Worm (Caenorhabditis elegans) whole organism, early embryonic: Measurements from ENCODE around the gene R09A8.9.
"Not testable (repeated sequence)": the region's sequence is repeated elsewhere in the genome, so short reads cannot be mapped to it uniquely, and the experiment has no call there.

Experiments used
- B0310.2 ChIP-seq: sonication (generic microtip); optimal IDR thresholded peaks from 2 replicates; lab custom pipeline; 2016; ENCODE audit warnings: mild to moderate bottlenecking, missing genetic modification characterization, missing compliant biosample characterization
- F13C5.2 ChIP-seq: sonication (generic microtip); optimal IDR thresholded peaks from 2 replicates; lab custom pipeline; 2017; ENCODE audit warnings: mild to moderate bottlenecking, missing genetic modification characterization, inconsistent platforms, missing compliant biosample characterization
- aly-1 ChIP-seq: sonication (generic microtip); optimal IDR thresholded peaks from 2 replicates; lab custom pipeline; 2016; ENCODE audit warnings: missing genetic modification characterization, missing compliant biosample characterization
- ama-1 ChIP-seq: fragments of 150-350 bp; optimal IDR thresholded peaks from 2 replicates; lab custom pipeline; 2014
- ceh-13 ChIP-seq: fragments of 200-800 bp; sonication (Bioruptor generic); optimal IDR thresholded peaks from 2 replicates; lab custom pipeline; 2018; ENCODE audit warnings: mild to moderate bottlenecking, missing genetic modification characterization, missing compliant biosample characterization
- ceh-36 ChIP-seq: sonication (generic microtip); optimal IDR thresholded peaks from 2 replicates; lab custom pipeline; 2016; ENCODE audit warnings: missing genetic modification characterization, inconsistent platforms, missing compliant biosample characterization
- ets-7 ChIP-seq: sonication (generic microtip); optimal IDR thresholded peaks from 2 replicates; lab custom pipeline; 2016; ENCODE audit warnings: missing genotype, missing genetic modification characterization, missing compliant biosample characterization
- flt-1 ChIP-seq: fragments of 200-800 bp; sonication (Bioruptor generic); IDR thresholded peaks from 2 replicates; pipeline ENCODE4 v1.3.6; 2022; ENCODE audit warnings: missing genetic modification characterization, missing compliant biosample characterization
- hmbx-1 ChIP-seq: sonication (generic microtip); optimal IDR thresholded peaks from 2 replicates; lab custom pipeline; 2016; ENCODE audit warnings: mild to moderate bottlenecking, missing genetic modification characterization, missing compliant biosample characterization
- hmg-4 ChIP-seq: fragments of 200-800 bp; sonication (Bioruptor generic); optimal IDR thresholded peaks from 2 replicates; lab custom pipeline; 2018; ENCODE audit warnings: mild to moderate bottlenecking, missing genetic modification characterization, missing compliant biosample characterization
- hnd-1 ChIP-seq: sonication (generic microtip); optimal IDR thresholded peaks from 2 replicates; lab custom pipeline; 2016; ENCODE audit warnings: missing genetic modification characterization, missing compliant biosample characterization
- pes-1 ChIP-seq: fragments of 200-800 bp; sonication (Bioruptor generic); IDR thresholded peaks from 2 replicates; pipeline ENCODE4 v1.3.6; 2022; ENCODE audit warnings: missing genetic modification reagents, missing genetic modification characterization, missing compliant biosample characterization
- scrt-1 ChIP-seq: fragments of 200-800 bp; sonication (Bioruptor generic); IDR thresholded peaks from 2 replicates; pipeline ENCODE4 v1.3.6; 2022; ENCODE audit warnings: missing genetic modification characterization, missing compliant biosample characterization
- sea-1 ChIP-seq: fragments of 200-800 bp; sonication (Bioruptor generic); conservative IDR thresholded peaks from 2 replicates; pipeline ENCODE4 v1.3.6; 2022; ENCODE audit warnings: missing genetic modification characterization, missing compliant biosample characterization
- tbx-11 ChIP-seq: fragments of 200-800 bp; sonication (Bioruptor generic); IDR thresholded peaks from 2 replicates; pipeline ENCODE4 v1.3.6; 2022; ENCODE audit warnings: missing genetic modification characterization, missing compliant biosample characterization
- tbx-37 ChIP-seq: fragments of 200-800 bp; sonication (Bioruptor generic); conservative IDR thresholded peaks from 2 replicates; pipeline ENCODE4 v1.3.6; 2022; ENCODE audit warnings: missing genetic modification reagents, missing genetic modification characterization, missing compliant biosample characterization
- tra-4 ChIP-seq: sonication (generic microtip); optimal IDR thresholded peaks from 2 replicates; lab custom pipeline; 2017; ENCODE audit warnings: missing genetic modification characterization, missing compliant biosample characterization

Gene R09A8.9

DNA sequence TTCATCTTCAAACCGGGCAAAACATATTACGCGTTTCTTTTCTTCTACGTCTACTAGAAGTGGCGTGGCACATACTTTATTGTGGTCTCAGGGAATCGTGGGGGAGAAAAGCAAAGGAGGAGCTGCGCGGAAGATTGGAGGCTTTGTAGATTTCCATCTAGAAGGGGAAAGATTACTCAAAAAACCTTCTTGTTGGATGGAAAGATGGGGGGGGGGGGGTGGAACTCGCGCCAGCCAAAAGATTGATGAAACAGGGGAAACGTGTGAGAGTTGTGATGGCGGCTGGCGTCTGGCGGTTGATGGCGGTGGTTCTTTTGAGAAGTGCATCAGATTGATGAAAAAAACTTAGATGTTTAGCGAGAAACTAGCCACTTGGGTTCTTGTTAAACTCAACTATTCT lies 14.2 kb upstream of the R09A8.9 start:
- TF ChIP-seq hmbx-1 (tag; lab: Kevin White, UChicago): no peak
- no peak for TF ChIP-seq ceh-36 (tag; lab: Kevin White, UChicago)
- TF ChIP-seq tbx-11 (GFP tag; lab: Robert Waterston, UW): no peak
- no peak for TF ChIP-seq sea-1
- TF ChIP-seq B0310.2: no peak
- TF ChIP-seq aly-1: no peak
- TF ChIP-seq scrt-1: no peak
- TF ChIP-seq pes-1 (GFP tag; lab: Robert Waterston, UW): no peak
- TF ChIP-seq ceh-13 (GFP tag; lab: Kevin White, UChicago): no peak
- no peak for TF ChIP-seq tra-4 (tag; lab: Kevin White, UChicago)
- no peak for TF ChIP-seq ama-1
- no peak for TF ChIP-seq F13C5.2 (tag; lab: Kevin White, UChicago)
- no peak for TF ChIP-seq hnd-1
- TF ChIP-seq flt-1: no peak
- no peak for TF ChIP-seq ets-7 (tag; lab: Kevin White, UChicago)
- no peak for TF ChIP-seq hmg-4 (GFP tag; lab: Kevin White, UChicago)
- TF ChIP-seq tbx-37: no peak

DNA sequence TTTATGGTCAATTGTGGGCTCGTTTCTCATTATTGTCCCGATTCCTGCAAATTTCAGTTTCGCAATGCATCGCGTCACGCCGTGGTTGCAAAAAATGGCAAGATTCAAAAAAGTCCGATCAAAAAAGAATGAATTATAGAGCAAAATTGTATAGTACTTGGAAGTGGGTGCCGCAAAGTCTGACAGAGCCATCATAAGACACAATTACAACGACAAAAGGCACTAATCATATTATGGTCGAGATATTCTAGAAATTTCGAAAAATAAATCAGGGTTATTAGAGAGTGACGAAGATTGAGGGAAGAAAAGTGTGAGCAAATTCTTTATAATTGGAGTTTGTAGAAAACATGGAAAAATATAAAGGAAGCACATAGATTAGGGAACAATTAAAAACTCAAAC lies 8.5 kb upstream of the R09A8.9 start:
- no peak for TF ChIP-seq tbx-11 (GFP tag; lab: Robert Waterston, UW)
- no peak for TF ChIP-seq F13C5.2 (tag; lab: Kevin White, UChicago)
- no peak for TF ChIP-seq sea-1
- no peak for TF ChIP-seq pes-1 (GFP tag; lab: Robert Waterston, UW)
- TF ChIP-seq ceh-13 (GFP tag; lab: Kevin White, UChicago): no peak
- no peak for TF ChIP-seq ets-7 (tag; lab: Kevin White, UChicago)
- TF ChIP-seq hmg-4 (GFP tag; lab: Kevin White, UChicago): no peak
- TF ChIP-seq ama-1: no peak
- TF ChIP-seq scrt-1: no peak
- no peak for TF ChIP-seq flt-1
- no peak for TF ChIP-seq aly-1

DNA sequence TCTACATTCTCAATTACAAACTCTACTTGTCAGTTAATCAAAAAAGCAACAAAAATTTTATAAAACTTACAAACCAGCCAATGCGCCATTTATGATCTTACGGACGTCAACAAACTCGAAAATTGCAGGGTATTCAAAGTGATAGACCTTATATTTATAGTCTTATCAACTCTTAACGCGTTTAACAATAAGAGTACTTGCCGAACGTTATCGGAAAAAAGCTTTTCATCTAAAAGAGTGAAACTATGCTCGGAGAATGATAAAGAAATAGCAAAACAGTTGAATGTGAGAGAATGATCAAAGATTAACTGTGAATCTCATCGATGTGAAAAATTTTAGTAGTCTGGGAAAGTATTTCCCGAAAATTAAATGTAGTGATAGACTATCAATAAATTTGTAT lies 7.8 kb upstream of the R09A8.9 start:
- TF ChIP-seq scrt-1 (no peak), F13C5.2 (tag; lab: Kevin White, UChicago) (no peak), ets-7 (tag; lab: Kevin White, UChicago) (no peak), ceh-36 (tag; lab: Kevin White, UChicago) (no peak), hnd-1 (no peak), tra-4 (tag; lab: Kevin White, UChicago) (no peak), hmbx-1 (tag; lab: Kevin White, UChicago) (no peak), tbx-11 (GFP tag; lab: Robert Waterston, UW) (no peak), aly-1 (no peak), ceh-13 (GFP tag; lab: Kevin White, UChicago) (no peak), ama-1 (no peak)

DNA sequence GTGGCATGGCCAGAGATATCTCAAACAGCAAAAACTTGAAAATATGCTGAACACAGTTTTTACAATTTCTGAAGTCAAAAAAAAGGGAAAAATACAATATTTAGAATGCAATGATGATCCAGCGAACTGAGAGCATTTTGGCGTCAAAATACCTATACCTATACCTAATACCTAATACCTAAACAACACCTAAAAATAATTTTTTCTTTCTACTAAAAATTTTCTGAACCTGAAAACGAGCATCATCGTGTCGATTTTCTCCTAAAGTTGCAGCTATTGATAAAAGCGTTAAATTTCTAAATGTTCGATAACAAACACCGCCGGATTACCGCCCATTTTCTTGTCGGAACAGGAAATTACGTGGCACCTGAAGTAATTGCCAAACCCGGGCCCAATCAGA lies 6.9 kb upstream of the R09A8.9 start, which contains the start of gene T24D5.4:
T24D5.4 (plus strand) TSS at position 301 of the 400 bp plus-strand sequence.
- TF ChIP-seq tbx-11 (GFP tag; lab: Robert Waterston, UW) (no peak), F13C5.2 (tag; lab: Kevin White, UChicago) (no peak)

DNA sequence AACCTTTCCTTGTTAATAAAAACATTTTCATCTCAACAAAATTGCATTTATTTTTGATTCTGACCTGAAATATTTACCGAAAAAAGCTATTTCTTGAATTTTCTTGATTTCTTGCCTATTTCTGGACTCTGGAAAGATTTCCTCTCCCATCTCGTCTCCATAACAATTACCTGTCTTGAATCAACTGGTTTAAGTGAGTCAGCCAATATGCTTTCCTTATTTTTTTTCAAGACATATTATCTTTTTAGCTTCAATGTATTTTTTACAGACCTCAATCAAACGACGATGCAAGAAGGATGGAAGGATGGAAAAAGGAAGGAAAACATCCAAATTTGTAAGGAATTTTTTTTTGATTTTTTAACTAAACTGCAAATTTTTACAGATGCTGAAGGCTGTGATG lies 1.1 kb upstream of the R09A8.9 start:
- no peak for TF ChIP-seq ets-7 (tag; lab: Kevin White, UChicago)
- TF ChIP-seq tbx-37: no peak
- no peak for TF ChIP-seq ceh-13 (GFP tag; lab: Kevin White, UChicago)
- TF ChIP-seq F13C5.2 (tag; lab: Kevin White, UChicago): no peak
- TF ChIP-seq pes-1 (GFP tag; lab: Robert Waterston, UW): no peak
- TF ChIP-seq tra-4 (tag; lab: Kevin White, UChicago): no peak
- TF ChIP-seq hmbx-1 (tag; lab: Kevin White, UChicago): no peak
- TF ChIP-seq sea-1: no peak
- no peak for TF ChIP-seq flt-1
- TF ChIP-seq hmg-4 (GFP tag; lab: Kevin White, UChicago): no peak
- TF ChIP-seq tbx-11 (GFP tag; lab: Robert Waterston, UW): no peak
- no peak for TF ChIP-seq ama-1
- TF ChIP-seq aly-1: no peak
- TF ChIP-seq B0310.2: no peak
- TF ChIP-seq ceh-36 (tag; lab: Kevin White, UChicago): no peak
- no peak for TF ChIP-seq scrt-1
- no peak for TF ChIP-seq hnd-1

DNA sequence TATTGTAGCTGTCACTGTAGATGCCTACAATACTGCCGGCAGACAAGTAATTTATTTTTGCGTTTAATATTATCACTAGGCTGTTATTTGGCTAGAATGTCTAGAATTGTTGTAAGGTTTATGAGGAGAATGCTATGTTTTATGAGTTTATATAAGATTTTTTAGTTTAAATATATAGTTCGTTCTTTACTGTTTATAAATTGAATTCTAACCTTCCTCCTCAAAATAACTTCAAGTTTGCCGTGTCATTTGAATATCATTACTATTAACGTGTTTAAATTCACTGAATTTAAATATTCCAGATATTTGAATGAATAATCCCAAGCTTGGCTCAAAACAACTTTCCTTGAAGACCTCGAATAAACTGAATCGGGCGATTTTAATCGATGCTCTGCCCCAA lies 9.7 kb downstream of the R09A8.9 start, which contains the start of gene R09A8.1:
R09A8.1 (plus strand) TSS at position 301 of the 400 bp plus-strand sequence.
- not testable (repeated sequence) for TF ChIP-seq flt-1, sea-1, aly-1

DNA sequence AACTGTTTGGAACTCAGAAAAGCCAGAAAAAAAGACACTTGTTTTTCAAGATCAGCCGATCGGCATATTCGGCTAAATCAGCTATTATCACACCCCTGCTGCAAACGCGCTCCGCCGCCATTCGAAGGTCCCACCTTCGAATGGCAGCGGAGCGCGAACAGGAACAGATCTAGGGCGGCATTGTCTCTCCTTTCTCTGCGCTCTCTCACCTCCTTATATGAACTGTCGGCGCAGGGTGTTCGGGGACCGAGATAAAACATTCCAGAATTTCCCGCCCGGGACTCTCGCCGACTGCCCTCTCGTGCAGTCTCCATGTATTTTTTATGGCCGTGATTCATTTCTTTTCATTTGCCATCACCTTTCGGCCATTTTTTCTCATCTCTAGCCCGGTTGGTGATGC lies 14.7 kb downstream of the R09A8.9 start:
- no peak for TF ChIP-seq tbx-37
- no peak for TF ChIP-seq B0310.2
- TF ChIP-seq F13C5.2 (tag; lab: Kevin White, UChicago): no peak
- no peak for TF ChIP-seq hnd-1
- no peak for TF ChIP-seq sea-1
- TF ChIP-seq flt-1: no peak
- TF ChIP-seq hmg-4 (GFP tag; lab: Kevin White, UChicago): no peak
- TF ChIP-seq ceh-13 (GFP tag; lab: Kevin White, UChicago): no peak
- no peak for TF ChIP-seq aly-1
- TF ChIP-seq hmbx-1 (tag; lab: Kevin White, UChicago): no peak
- no peak for TF ChIP-seq ama-1
- no peak for TF ChIP-seq tra-4 (tag; lab: Kevin White, UChicago)
- no peak for TF ChIP-seq ets-7 (tag; lab: Kevin White, UChicago)
- TF ChIP-seq tbx-11 (GFP tag; lab: Robert Waterston, UW): no peak
- TF ChIP-seq pes-1 (GFP tag; lab: Robert Waterston, UW): no peak
- no peak for TF ChIP-seq scrt-1

DNA sequence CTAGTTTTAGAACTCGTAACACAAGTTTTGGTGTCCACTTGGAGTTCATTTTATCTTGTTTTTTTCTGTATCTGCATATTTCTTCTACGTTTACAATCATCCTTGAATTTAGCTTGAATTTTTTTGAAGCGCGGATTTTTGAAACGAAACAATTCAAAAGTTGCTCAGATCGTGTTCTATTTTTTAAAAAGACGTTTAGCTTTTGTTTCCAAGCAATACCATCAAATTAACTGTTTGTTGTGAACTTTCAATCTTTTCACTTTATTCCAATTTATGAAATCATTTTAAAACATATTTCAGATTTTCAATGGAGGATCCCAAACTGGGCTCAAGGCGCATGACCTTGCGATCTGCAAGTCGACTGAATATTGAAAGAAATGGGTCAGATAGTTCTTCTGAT lies 15.4 kb downstream of the R09A8.9 start, which contains the start of gene R09A8.2:
R09A8.2 (plus strand) TSS at position 301 of the 400 bp plus-strand sequence.
- TF ChIP-seq sea-1 (no peak), aly-1 (no peak), scrt-1 (no peak), ceh-13 (GFP tag; lab: Kevin White, UChicago) (no peak), tra-4 (tag; lab: Kevin White, UChicago) (no peak), ets-7 (tag; lab: Kevin White, UChicago) (no peak), pes-1 (GFP tag; lab: Robert Waterston, UW) (no peak), ama-1 (no peak), F13C5.2 (tag; lab: Kevin White, UChicago) (no peak), hnd-1 (no peak), B0310.2 (no peak), hmg-4 (GFP tag; lab: Kevin White, UChicago) (no peak), ceh-36 (tag; lab: Kevin White, UChicago) (no peak), flt-1 (no peak), tbx-37 (no peak), tbx-11 (GFP tag; lab: Robert Waterston, UW) (no peak)
